Worm (Caenorhabditis elegans): ENCODE measurements around the gene T14B4.20.

ce11 chrII:6752027-6752426 is 35.3 kb downstream of the T14B4.20 start, which contains the start of gene F41G3.19:
- TF ChIP-seq mep-1 (tag; optimal IDR thresholded peaks at IDR 0.05) = no peak
- no peak for TF ChIP-seq sptf-1 (tag; optimal IDR thresholded peaks at IDR 0.05)
- TF ChIP-seq ztf-11 (tag; optimal IDR thresholded peaks at IDR 0.05) = no peak
- TF ChIP-seq nhr-76 (tag; optimal IDR thresholded peaks at IDR 0.05) = no peak
- TF ChIP-seq nhr-12 (tag; optimal IDR thresholded peaks at IDR 0.05) = no peak
- no peak for TF ChIP-seq snpc-4 (tag; optimal IDR thresholded peaks at IDR 0.05)
- no peak for TF ChIP-seq unc-30 (tag; optimal IDR thresholded peaks at IDR 0.05)
- TF ChIP-seq fkh-4 (tag; optimal IDR thresholded peaks at IDR 0.05; ENCODE audit: borderline replicate concordance) = no peak
